Worm (Caenorhabditis elegans): ENCODE measurements around the gene C14C6.3.
A peak's percentile ranks its signal among the peaks of the same experiment; 100 is the strongest.

The C14C6.3 gene

DNA sequence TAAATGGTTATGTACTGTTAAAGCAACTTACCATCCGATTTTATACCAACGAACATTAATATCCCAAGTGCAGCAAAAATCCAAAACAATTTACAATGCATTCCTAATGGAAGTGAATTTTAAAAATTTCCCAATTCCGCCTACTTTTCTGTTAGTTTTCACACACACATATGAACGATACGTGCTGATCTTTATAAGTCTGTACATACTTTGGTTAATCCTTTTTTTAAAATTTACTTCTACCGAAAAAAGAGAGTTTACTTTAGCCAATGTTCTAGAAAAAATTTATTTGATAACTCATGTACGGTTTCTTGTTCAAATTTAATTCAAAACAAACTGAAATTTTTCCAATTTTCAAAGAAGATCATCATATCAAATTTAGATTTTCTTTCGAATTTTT lies 18.2 kb upstream of the C14C6.3 start, which contains the start of gene R11G11.16:
R11G11.16 (minus strand) TSS at position 101 of the 400 bp plus-strand sequence.
- TF ChIP-seq snpc-4 (tag; optimal IDR thresholded peaks at IDR 0.05) (no peak), mab-5 (tag; optimal IDR thresholded peaks at IDR 0.05) (no peak), elt-1 (tag; optimal IDR thresholded peaks at IDR 0.05; ENCODE audit: borderline replicate concordance, insufficient read depth) (no peak)

DNA sequence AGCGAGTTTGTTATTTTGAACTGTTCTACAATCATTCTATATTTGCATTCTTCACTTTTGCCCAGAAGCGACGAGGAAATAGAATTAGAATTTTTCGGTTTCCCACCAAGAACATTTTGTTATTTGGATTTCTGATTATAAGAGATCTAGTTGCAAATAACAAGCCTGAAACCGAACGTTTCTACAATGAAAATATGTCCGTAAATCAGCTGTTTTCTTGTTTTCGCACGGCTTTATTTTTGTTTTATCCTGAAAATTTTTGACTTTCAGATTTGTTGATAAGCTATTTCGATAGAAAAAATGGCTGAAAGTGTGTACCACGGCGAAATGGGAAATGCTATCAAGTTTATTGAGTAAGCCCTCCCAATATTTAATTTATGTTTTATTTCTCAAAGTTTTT lies 15.7 kb upstream of the C14C6.3 start, which contains the start of gene srw-108:
srw-108 (plus strand) TSS at position 301 of the 400 bp plus-strand sequence.
- TF ChIP-seq sptf-1 (tag; optimal IDR thresholded peaks at IDR 0.05), result no peak
- no peak for TF ChIP-seq drap-1 (GFP tag; optimal IDR thresholded peaks at IDR 0.05)
- no peak for TF ChIP-seq unc-62 (GFP tag; optimal IDR thresholded peaks at IDR 0.05)
- no peak for TF ChIP-seq pha-4 (tag; optimal IDR thresholded peaks at IDR 0.05)
- TF ChIP-seq snpc-4 (tag; optimal IDR thresholded peaks at IDR 0.05), result no peak

DNA sequence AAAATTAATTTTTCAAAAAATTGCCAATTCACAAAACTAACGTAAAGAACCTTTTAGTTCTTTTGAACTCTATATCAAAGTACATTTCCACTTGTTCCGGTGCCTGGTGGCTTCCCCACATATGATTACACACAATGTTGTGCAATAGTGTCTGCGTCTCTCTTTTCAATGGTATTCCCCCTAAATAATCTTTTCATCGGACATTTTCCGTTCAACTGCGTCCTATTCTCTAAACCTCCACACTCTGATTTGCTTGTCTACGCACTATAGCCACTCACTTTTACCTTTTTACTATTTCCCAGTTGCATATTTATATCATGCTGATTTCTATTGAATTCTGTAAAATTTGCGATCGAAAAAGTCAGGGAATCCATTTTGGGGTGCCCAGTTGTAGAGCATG lies 11.2 kb upstream of the C14C6.3 start, which contains the start of gene nhr-58:
nhr-58 (plus strand) TSS at position 214 of the 400 bp plus-strand sequence.
- TF ChIP-seq lin-13 (tag; optimal IDR thresholded peaks at IDR 0.05) (no peak), blmp-1 (tag; optimal IDR thresholded peaks at IDR 0.05) (no peak), unc-62 (GFP tag; optimal IDR thresholded peaks at IDR 0.05) (no peak), flh-1 (GFP tag; optimal IDR thresholded peaks at IDR 0.05) (no peak), tbx-8 (GFP tag; optimal IDR thresholded peaks at IDR 0.05) (no peak), cnd-1 (tag; optimal IDR thresholded peaks at IDR 0.05) (no peak), M03D4.4 (tag; optimal IDR thresholded peaks at IDR 0.05) (no peak), pha-4 (tag; optimal IDR thresholded peaks at IDR 0.05) (peak; percentile 17), snpc-4 (tag; optimal IDR thresholded peaks at IDR 0.05) (no peak), nhr-28 (tag; optimal IDR thresholded peaks at IDR 0.05) (no peak), hlh-1 (tag; optimal IDR thresholded peaks at IDR 0.05) (no peak), ceh-43 (GFP tag; optimal IDR thresholded peaks at IDR 0.05) (no peak), mls-2 (tag; optimal IDR thresholded peaks at IDR 0.05) (peak; percentile 2), drap-1 (GFP tag; optimal IDR thresholded peaks at IDR 0.05) (no peak), mep-1 (tag; optimal IDR thresholded peaks at IDR 0.05) (no peak), ham-2 (GFP tag; optimal IDR thresholded peaks at IDR 0.05) (peak; percentile 59), sptf-1 (tag; optimal IDR thresholded peaks at IDR 0.05) (no peak), lin-32 (GFP tag; optimal IDR thresholded peaks at IDR 0.05) (no peak), sem-2 (GFP tag; optimal IDR thresholded peaks at IDR 0.05) (no peak), mab-5 (tag; optimal IDR thresholded peaks at IDR 0.05) (no peak), elt-1 (tag; optimal IDR thresholded peaks at IDR 0.05; ENCODE audit: borderline replicate concordance, insufficient read depth) (peak; percentile 54), nhr-237 (tag; optimal IDR thresholded peaks at IDR 0.05) (no peak), nhr-12 (tag; optimal IDR thresholded peaks at IDR 0.05) (no peak), nhr-76 (tag; optimal IDR thresholded peaks at IDR 0.05) (no peak), unc-120 (tag; optimal IDR thresholded peaks at IDR 0.05; ENCODE audit: poor library complexity, severe bottlenecking) (peak; percentile 27), elt-3 (tag; optimal IDR thresholded peaks at IDR 0.05) (peak; percentile 83), ceh-39 (tag; optimal IDR thresholded peaks at IDR 0.05) (no peak), nhr-2 (tag; optimal IDR thresholded peaks at IDR 0.05) (no peak), ceh-83 (GFP tag; optimal IDR thresholded peaks at IDR 0.05) (no peak), unc-39 (tag; optimal IDR thresholded peaks at IDR 0.05) (no peak), lsy-2 (tag; optimal IDR thresholded peaks at IDR 0.05) (no peak), bed-3 (GFP tag; optimal IDR thresholded peaks at IDR 0.05) (no peak), ztf-11 (tag; optimal IDR thresholded peaks at IDR 0.05) (no peak), zip-8 (tag; optimal IDR thresholded peaks at IDR 0.05) (no peak), ces-1 (GFP tag; optimal IDR thresholded peaks at IDR 0.05) (peak; percentile 61)

DNA sequence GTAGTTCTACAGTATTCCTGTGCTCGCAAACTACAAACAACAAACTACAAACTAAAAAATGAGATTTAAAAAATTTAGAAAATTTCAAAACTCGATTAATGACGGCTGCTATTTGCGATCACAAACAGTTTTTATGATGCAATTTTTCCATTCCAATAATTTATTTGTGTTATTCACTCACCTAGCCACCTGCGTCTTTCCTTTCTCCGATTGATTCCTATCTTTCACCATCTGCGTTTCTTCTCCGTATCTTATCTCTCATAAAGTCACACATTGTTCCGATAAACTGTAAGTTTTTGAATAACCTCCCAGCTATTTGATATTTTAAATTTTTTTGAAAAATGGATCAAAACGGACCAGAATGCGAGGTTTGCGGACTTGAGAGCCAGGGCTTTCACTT lies 9.1 kb upstream of the C14C6.3 start, which contains the start of gene nhr-132:
nhr-132 (plus strand) TSS at position 271 of the 400 bp plus-strand sequence.
- TF ChIP-seq elt-1 (tag; optimal IDR thresholded peaks at IDR 0.05; ENCODE audit: borderline replicate concordance, insufficient read depth) (peak; percentile 3), ceh-43 (GFP tag; optimal IDR thresholded peaks at IDR 0.05) (no peak)
